Fruit fly (Drosophila melanogaster) whole organism, embryonic: ENCODE data around the gene mus101.
A peak's percentile ranks its signal among the peaks of the same experiment; 100 is the strongest.

Source experiments
- Atf6 ChIP-seq: fragments of 200-800 bp; sonication (Bioruptor generic); IDR thresholded peaks from 2 replicates; pipeline ENCODE4 v1.3.6; 2022; ENCODE audit warnings: missing biosample characterization, missing genetic modification characterization
- B-H1 ChIP-seq: fragments of 200-800 bp; sonication (Bioruptor generic); IDR thresholded peaks from 3 replicates; pipeline ENCODE4 v1.3.6; 2022; ENCODE audit warnings: missing biosample characterization, missing genetic modification characterization
- BEAF-32 ChIP-seq: fragments of 200-800 bp; sonication (Bioruptor generic); optimal IDR thresholded peaks from 3 replicates; lab custom pipeline; 2017; ENCODE audit warnings: missing biosample characterization, missing genetic modification characterization, mild to moderate bottlenecking, moderate library complexity, missing genetic modification reagents
- Blimp-1 ChIP-seq: fragments of 200-800 bp; sonication (Bioruptor generic); optimal IDR thresholded peaks from 3 replicates; lab custom pipeline; 2018; ENCODE audit warnings: missing biosample characterization, missing genetic modification characterization, mild to moderate bottlenecking, moderate library complexity, missing genetic modification reagents
- CG1024 ChIP-seq: fragments of 200-800 bp; sonication (Bioruptor generic); IDR thresholded peaks from 2 replicates; pipeline ENCODE4 v1.3.6; 2022; ENCODE audit warnings: missing biosample characterization, missing genetic modification characterization
- CG10431 ChIP-seq: fragments of 200-800 bp; sonication (Bioruptor generic); optimal IDR thresholded peaks from 3 replicates; lab custom pipeline; 2018; ENCODE audit warnings: missing biosample characterization, mild to moderate bottlenecking, missing genetic modification characterization
- CG12744 ChIP-seq: fragments of 200-800 bp; sonication (Bioruptor generic); optimal IDR thresholded peaks from 2 replicates; lab custom pipeline; 2016; ENCODE audit warnings: missing biosample characterization, missing genetic modification characterization
- CG14050 ChIP-seq: fragments of 200-800 bp; sonication (Bioruptor generic); IDR thresholded peaks from 3 replicates; pipeline ENCODE4 v1.3.6; 2022; ENCODE audit warnings: missing biosample characterization, missing genetic modification characterization
- CG15011 ChIP-seq: fragments of 200-800 bp; sonication (Bioruptor generic); optimal IDR thresholded peaks from 3 replicates; lab custom pipeline; 2018; ENCODE audit warnings: missing biosample characterization, mild to moderate bottlenecking, missing genetic modification characterization
- CG18619 ChIP-seq: fragments of 200-800 bp; sonication (Bioruptor generic); optimal IDR thresholded peaks from 3 replicates; lab custom pipeline; 2017; ENCODE audit warnings: missing biosample characterization, mild to moderate bottlenecking, missing genetic modification characterization
- CG18764 ChIP-seq: fragments of 200-800 bp; sonication (Bioruptor generic); optimal IDR thresholded peaks from 3 replicates; lab custom pipeline; 2016; ENCODE audit warnings: missing biosample characterization, missing genetic modification characterization
- CG30431 ChIP-seq: fragments of 200-800 bp; sonication (Bioruptor generic); optimal IDR thresholded peaks from 2 replicates; lab custom pipeline; 2017; ENCODE audit warnings: missing biosample characterization, missing genetic modification characterization
- CG34224 ChIP-seq: fragments of 200-800 bp; sonication (Bioruptor generic); IDR thresholded peaks from 3 replicates; pipeline ENCODE4 v1.3.6; 2022; ENCODE audit warnings: missing biosample characterization, missing genetic modification characterization; ENCODE audit not compliant: partially characterized antibody
- CG3838 ChIP-seq: fragments of 200-800 bp; sonication (Bioruptor generic); optimal IDR thresholded peaks from 3 replicates; lab custom pipeline; 2016; ENCODE audit warnings: missing biosample characterization, missing genetic modification characterization
- CG4282 ChIP-seq: fragments of 200-800 bp; sonication (Bioruptor generic); optimal IDR thresholded peaks from 2 replicates; lab custom pipeline; 2016; ENCODE audit warnings: missing biosample characterization, missing genetic modification characterization
- CG4404 ChIP-seq: fragments of 200-800 bp; sonication (Bioruptor generic); IDR thresholded peaks from 2 replicates; pipeline ENCODE4 v1.3.6; 2022; ENCODE audit warnings: missing biosample characterization, missing genetic modification characterization
- CG4707 ChIP-seq: fragments of 200-800 bp; sonication (Bioruptor generic); optimal IDR thresholded peaks from 2 replicates; lab custom pipeline; 2018; ENCODE audit warnings: missing biosample characterization, mild to moderate bottlenecking, missing genetic modification characterization, moderate library complexity
- CG6175 ChIP-seq: fragments of 200-800 bp; sonication (Bioruptor generic); IDR thresholded peaks from 3 replicates; pipeline ENCODE4 v1.3.6; 2022; ENCODE audit warnings: missing biosample characterization, missing genetic modification characterization
- CG7556 ChIP-seq: fragments of 200-800 bp; sonication (Bioruptor generic); optimal IDR thresholded peaks from 2 replicates; lab custom pipeline; 2017; ENCODE audit warnings: missing biosample characterization, mild to moderate bottlenecking, missing genetic modification characterization
- CG7745 ChIP-seq: fragments of 200-800 bp; sonication (Bioruptor generic); optimal IDR thresholded peaks from 2 replicates; lab custom pipeline; 2018; ENCODE audit warnings: missing biosample characterization, mild to moderate bottlenecking, missing genetic modification characterization, moderate library complexity
- CG8765 ChIP-seq: fragments of 200-800 bp; sonication (Bioruptor generic); IDR thresholded peaks from 2 replicates; pipeline ENCODE4 v1.3.6; 2022; ENCODE audit warnings: missing biosample characterization, missing genetic modification characterization
- CG9215 ChIP-seq: fragments of 200-800 bp; sonication (Bioruptor generic); IDR thresholded peaks from 2 replicates; pipeline ENCODE4 v1.3.6; 2022; ENCODE audit warnings: missing biosample characterization, missing genetic modification characterization
- CG9932 ChIP-seq: fragments of 200-800 bp; sonication (Bioruptor generic); IDR thresholded peaks from 2 replicates; pipeline ENCODE4 v1.3.6; 2022; ENCODE audit warnings: missing biosample characterization, missing genetic modification characterization
- Chrac-16 ChIP-seq: fragments of 200-800 bp; sonication (Bioruptor generic); optimal IDR thresholded peaks from 3 replicates; lab custom pipeline; 2016; ENCODE audit warnings: missing biosample characterization, missing genetic modification characterization
- CrebB ChIP-seq: fragments of 200-800 bp; sonication (Bioruptor generic); optimal IDR thresholded peaks from 3 replicates; lab custom pipeline; 2018; ENCODE audit warnings: missing biosample characterization, mild to moderate bottlenecking, missing genetic modification characterization
- D19A ChIP-seq: fragments of 200-800 bp; optimal IDR thresholded peaks from 3 replicates; lab custom pipeline; 2019; ENCODE audit warnings: missing biosample characterization, mild to moderate bottlenecking, missing genetic modification characterization, moderate library complexity
- GATAe ChIP-seq: fragments of 200-800 bp; sonication (Bioruptor generic); conservative IDR thresholded peaks from 2 replicates; pipeline ENCODE4 v1.3.6; 2022; ENCODE audit warnings: missing biosample characterization, missing genetic modification characterization
- HLHmδ ChIP-seq: fragments of 200-800 bp; sonication (Bioruptor generic); optimal IDR thresholded peaks from 2 replicates; lab custom pipeline; 2018; ENCODE audit warnings: missing biosample characterization, mild to moderate bottlenecking, missing genetic modification characterization, moderate library complexity
- Hr39 ChIP-seq: fragments of >200 bp; optimal IDR thresholded peaks from 2 replicates; lab custom pipeline; 2017
- Hsf ChIP-seq: fragments of 200-800 bp; sonication (Bioruptor generic); optimal IDR thresholded peaks from 3 replicates; lab custom pipeline; 2016; ENCODE audit warnings: missing biosample characterization, missing genetic modification characterization
- Oli ChIP-seq: fragments of 200-800 bp; sonication (Bioruptor generic); optimal IDR thresholded peaks from 2 replicates; lab custom pipeline; 2018; ENCODE audit warnings: missing biosample characterization, mild to moderate bottlenecking, missing genetic modification characterization, moderate library complexity
- Sin3A ChIP-seq: fragments of >200 bp; optimal IDR thresholded peaks from 2 replicates; lab custom pipeline; 2018
- bab2 ChIP-seq: fragments of 200-800 bp; sonication (Bioruptor generic); optimal IDR thresholded peaks from 2 replicates; lab custom pipeline; 2016; ENCODE audit warnings: missing biosample characterization, missing genetic modification characterization
- chn ChIP-seq: fragments of 200-800 bp; sonication (Bioruptor generic); optimal IDR thresholded peaks from 2 replicates; lab custom pipeline; 2016; ENCODE audit warnings: missing biosample characterization, missing genetic modification characterization
- croc ChIP-seq: fragments of 200-800 bp; sonication (Bioruptor generic); conservative IDR thresholded peaks from 3 replicates; pipeline ENCODE4 v1.3.6; 2022; ENCODE audit warnings: missing biosample characterization, missing genetic modification characterization
- dimm ChIP-seq: fragments of 200-800 bp; sonication (Bioruptor generic); IDR thresholded peaks from 2 replicates; pipeline ENCODE4 v1.3.6; 2022; ENCODE audit warnings: missing biosample characterization, missing genetic modification characterization
- dmrt11E ChIP-seq: fragments of 200-800 bp; sonication (Bioruptor generic); optimal IDR thresholded peaks from 3 replicates; lab custom pipeline; 2018; ENCODE audit warnings: missing biosample characterization, mild to moderate bottlenecking, missing genetic modification characterization, moderate library complexity
- ems ChIP-seq: fragments of 200-800 bp; sonication (Bioruptor generic); optimal IDR thresholded peaks from 3 replicates; lab custom pipeline; 2016; ENCODE audit warnings: missing biosample characterization, missing genetic modification characterization
- en ChIP-seq: fragments of 200-800 bp; sonication (Bioruptor generic); optimal IDR thresholded peaks from 2 replicates; lab custom pipeline; 2016; ENCODE audit warnings: missing biosample characterization, missing genetic modification characterization
- hth ChIP-seq: fragments of >200 bp; optimal IDR thresholded peaks from 2 replicates; lab custom pipeline; 2017; ENCODE audit warnings: inconsistent platforms
- lola ChIP-seq, 3 experiments: fragments of >200 bp in 2 of 3; fragments of 200-800 bp in 1 of 3; sonication (Bioruptor generic) in 1 of 3; optimal IDR thresholded peaks; 2 replicates each; lab custom pipeline; 2017 to 2019; ENCODE audit warnings: missing biosample characterization in 3 of 3, missing genetic modification characterization in 3 of 3, mild to moderate bottlenecking in 1 of 3, moderate library complexity in 1 of 3
- luna ChIP-seq: fragments of 200-800 bp; sonication (Bioruptor generic); optimal IDR thresholded peaks from 2 replicates; lab custom pipeline; 2016; ENCODE audit warnings: missing biosample characterization, missing genetic modification characterization
- nerfin-2 ChIP-seq: fragments of 200-800 bp; sonication (Bioruptor generic); IDR thresholded peaks from 2 replicates; pipeline ENCODE4 v1.3.6; 2022; ENCODE audit warnings: missing biosample characterization, missing genetic modification characterization; ENCODE audit not compliant: partially characterized antibody
- ro ChIP-seq: fragments of 200-800 bp; sonication (Bioruptor generic); IDR thresholded peaks from 2 replicates; pipeline ENCODE4 v1.3.6; 2022; ENCODE audit warnings: missing biosample characterization, missing genetic modification characterization
- row ChIP-seq: fragments of 200-800 bp; sonication (Bioruptor generic); IDR thresholded peaks from 3 replicates; pipeline ENCODE4 v1.3.6; 2022; ENCODE audit warnings: missing biosample characterization, missing genetic modification characterization
- salm ChIP-seq: fragments of 200-800 bp; sonication (Bioruptor generic); optimal IDR thresholded peaks from 2 replicates; lab custom pipeline; 2018; ENCODE audit warnings: missing biosample characterization, mild to moderate bottlenecking, missing genetic modification characterization
- sqz ChIP-seq: fragments of 200-800 bp; sonication (Bioruptor generic); optimal IDR thresholded peaks from 3 replicates; lab custom pipeline; 2018; ENCODE audit warnings: missing biosample characterization, mild to moderate bottlenecking, missing genetic modification characterization
- trem ChIP-seq: fragments of 200-800 bp; optimal IDR thresholded peaks from 3 replicates; lab custom pipeline; 2019; ENCODE audit warnings: missing biosample characterization, mild to moderate bottlenecking, missing genetic modification characterization, moderate library complexity
- ttk ChIP-seq: fragments of 200-800 bp; sonication (Bioruptor generic); IDR thresholded peaks from 2 replicates; pipeline ENCODE4 v2.1.2; 2022; ENCODE audit warnings: missing biosample characterization, missing genetic modification characterization
- twi ChIP-seq: fragments of 200-800 bp; optimal IDR thresholded peaks from 2 replicates; lab custom pipeline; 2019; ENCODE audit warnings: missing biosample characterization, mild to moderate bottlenecking, missing genetic modification characterization, moderate library complexity
- tx ChIP-seq: fragments of 200-800 bp; sonication (Bioruptor generic); optimal IDR thresholded peaks from 2 replicates; lab custom pipeline; 2016; ENCODE audit warnings: missing biosample characterization, missing genetic modification characterization
- zfh1 ChIP-seq: fragments of 200-800 bp; sonication (Bioruptor generic); IDR thresholded peaks from 3 replicates; pipeline ENCODE4 v1.3.6; 2022; ENCODE audit warnings: missing biosample characterization, missing genetic modification characterization

mus101 gene

dm6 chrX:13739411-13739888, 17.4 kb downstream of the mus101 start, which contains the start of gene CG11151 (continued):
- TF ChIP-seq CG15011 (GFP tag; lab: Kevin White, UChicago) (peak; percentile 93), chn (GFP tag; lab: Kevin White, UChicago) (peak; percentile 98), nerfin-2 (peak; percentile 81), CG12744 (GFP tag; lab: Kevin White, UChicago) (peak; percentile 95), CG34224 (GFP tag; lab: Robert Waterston, UW) (peak; percentile 66; the same call in 2 of the 3 replicates), CG3838 (GFP tag; lab: Kevin White, UChicago) (peak; percentile 91), CG14050 (GFP tag; lab: Robert Waterston, UW) (peak; percentile 94), twi (peak; percentile 93), CG7556 (GFP tag; lab: Kevin White, UChicago) (peak; percentile 96), CG4282 (GFP tag; lab: Kevin White, UChicago) (peak; percentile 98), bab2 (GFP tag; lab: Kevin White, UChicago) (peak; percentile 97), dmrt11E (tag; lab: Kevin White, UChicago) (peak; percentile 97), CG10431 (GFP tag; lab: Kevin White, UChicago) (peak; percentile 86), ems (GFP tag; lab: Kevin White, UChicago) (peak; percentile 95), ro (GFP tag; lab: Robert Waterston, UW) (peak; percentile 76), HLHmδ (GFP tag; lab: Kevin White, UChicago) (peak; percentile 4), CG9215 (GFP tag; lab: Robert Waterston, UW) (peak; percentile 88), Chrac-16 (GFP tag; lab: Kevin White, UChicago) (peak; percentile 97), Sin3A (lab: Kevin White, UChicago) (no peak), CG8765 (GFP tag; lab: Robert Waterston, UW) (peak; percentile 88), ttk (GFP tag; lab: Robert Waterston, UW) (peak; percentile 92), Hsf (GFP tag; lab: Kevin White, UChicago) (peak; percentile 97), Oli (tag; lab: Kevin White, UChicago) (peak; percentile 98), CG30431 (GFP tag; lab: Kevin White, UChicago) (peak; percentile 94), hth (lab: Kevin White, UChicago) (no peak), Atf6 (GFP tag; lab: Robert Waterston, UW) (peak; percentile 96), lola (GFP tag; optimal IDR thresholded peaks at IDR 0.05; lab: Kevin White, UChicago) (peak in 1 of 3 experiments; percentile 94), zfh1 (GFP tag; lab: Robert Waterston, UW) (peak; percentile 96), CG6175 (GFP tag; lab: Robert Waterston, UW) (peak; percentile 80; the same call in 2 of the 3 replicates), CG18619 (GFP tag; lab: Kevin White, UChicago) (peak; percentile 95), GATAe (GFP tag; lab: Robert Waterston, UW) (peak; percentile 76), CG4707 (GFP tag; lab: Kevin White, UChicago) (peak; percentile 100), D19A (tag; lab: Kevin White, UChicago) (peak; percentile 94), CG1024 (GFP tag; lab: Robert Waterston, UW) (peak; percentile 91), Hr39 (lab: Kevin White, UChicago) (no peak), dimm (GFP tag; lab: Robert Waterston, UW) (no peak; the same call in 1 of the 2 replicates), tx (peak; percentile 95), B-H1 (GFP tag; lab: Robert Waterston, UW) (peak; percentile 94), luna (GFP tag; lab: Kevin White, UChicago) (peak; percentile 91), CG9932 (GFP tag; lab: Robert Waterston, UW) (peak; percentile 94), CG7745 (peak; percentile 46), salm (tag; lab: Kevin White, UChicago) (peak; percentile 96), CG4404 (GFP tag; lab: Robert Waterston, UW) (peak; percentile 91), en (peak; percentile 95), sqz (GFP tag; lab: Kevin White, UChicago) (peak; percentile 93), croc (GFP tag; lab: Robert Waterston, UW) (peak; percentile 90), Blimp-1 (GFP tag; lab: Kevin White, UChicago) (peak; percentile 94), BEAF-32 (peak; percentile 40), CrebB (peak; percentile 96), row (GFP tag; lab: Robert Waterston, UW) (peak; percentile 98), trem (peak; percentile 94), CG18764 (GFP tag; lab: Kevin White, UChicago) (peak; percentile 94)
